Worm (Caenorhabditis elegans): ENCODE measurements around the gene T25B2.4.

T25B2.4 gene

ce11 chrX:6177944-6178566, at the start of gene T25B2.4, which contains the start of gene T13C5.3:
TSS of gene T25B2.4 (plus strand) at chrX:6178244.
TSS of gene T13C5.3 (plus strand) at chrX:6178516.
- TF ChIP-seq unc-62 (GFP tag; optimal IDR thresholded peaks at IDR 0.05), result no peak

- TF ChIP-seq unc-62 (GFP tag; optimal IDR thresholded peaks at IDR 0.05), result no peak
These were observed 49.3 kb upstream of the T25B2.4 start for ce11 chrX:6128773-6129172.

ce11 chrX:6129277-6129676, 48.8 kb upstream of the T25B2.4 start:
- no peak for TF ChIP-seq unc-62 (GFP tag; optimal IDR thresholded peaks at IDR 0.05)

ce11 chrX:6134423-6134822, 43.6 kb upstream of the T25B2.4 start:
- TF ChIP-seq unc-62 (GFP tag; optimal IDR thresholded peaks at IDR 0.05), result no peak

- TF ChIP-seq unc-62 (GFP tag; optimal IDR thresholded peaks at IDR 0.05), result no peak
These were observed 39.8 kb upstream of the T25B2.4 start, which contains the start of gene Y72A10A.1 for ce11 chrX:6138243-6138642. TSS of gene Y72A10A.1 (minus strand) at chrX:6138343.

- TF ChIP-seq unc-62 (GFP tag; optimal IDR thresholded peaks at IDR 0.05), result no peak
These were observed 32.1 kb upstream of the T25B2.4 start for ce11 chrX:6145921-6146320.

ce11 chrX:6150449-6150848, 27.6 kb upstream of the T25B2.4 start, which contains the start of gene tag-275:
TSS of gene tag-275 (minus strand) at chrX:6150549.
- no peak for TF ChIP-seq unc-62 (GFP tag; optimal IDR thresholded peaks at IDR 0.05)

- TF ChIP-seq unc-62 (GFP tag; optimal IDR thresholded peaks at IDR 0.05), result no peak
These were observed 27.0 kb upstream of the T25B2.4 start for ce11 chrX:6150949-6151519.

- TF ChIP-seq unc-62 (GFP tag; optimal IDR thresholded peaks at IDR 0.05), result no peak
These were observed 22.6 kb upstream of the T25B2.4 start for ce11 chrX:6155436-6155835.

- no peak for TF ChIP-seq unc-62 (GFP tag; optimal IDR thresholded peaks at IDR 0.05)
These were observed 20.6 kb upstream of the T25B2.4 start for ce11 chrX:6157411-6157916.

- no peak for TF ChIP-seq unc-62 (GFP tag; optimal IDR thresholded peaks at IDR 0.05)
These were observed 18.5 kb upstream of the T25B2.4 start for ce11 chrX:6159562-6159961.

- TF ChIP-seq unc-62 (GFP tag; optimal IDR thresholded peaks at IDR 0.05), result no peak
These were observed 17.6 kb upstream of the T25B2.4 start, which contains the start of gene odd-2 for ce11 chrX:6160427-6160826. TSS of gene odd-2 (minus strand) at chrX:6160527.

ce11 chrX:6162037-6162436, 16.0 kb upstream of the T25B2.4 start:
- TF ChIP-seq unc-62 (GFP tag; optimal IDR thresholded peaks at IDR 0.05), result no peak

ce11 chrX:6167376-6167775, 10.7 kb upstream of the T25B2.4 start:
- no peak for TF ChIP-seq unc-62 (GFP tag; optimal IDR thresholded peaks at IDR 0.05)

- no peak for TF ChIP-seq unc-62 (GFP tag; optimal IDR thresholded peaks at IDR 0.05)
These were observed 8.8 kb upstream of the T25B2.4 start, which contains the start of gene T25B2.2 for ce11 chrX:6169252-6169651. TSS of gene T25B2.2 (plus strand) at chrX:6169643.

ce11 chrX:6173656-6174055, 4.4 kb upstream of the T25B2.4 start, which contains the start of gene T25B2.1:
TSS of gene T25B2.1 (plus strand) at chrX:6173956.
- TF ChIP-seq unc-62 (GFP tag; optimal IDR thresholded peaks at IDR 0.05), result no peak

- TF ChIP-seq unc-62 (GFP tag; optimal IDR thresholded peaks at IDR 0.05), result no peak
These were observed 2.2 kb upstream of the T25B2.4 start, which contains the start of gene T25B2.3 for ce11 chrX:6175829-6176228. TSS of gene T25B2.3 (plus strand) at chrX:6176129.
